Worm (Caenorhabditis elegans) whole organism, L4/young adult: ENCODE measurements around the gene cct-6.

ENCODE experiments used
- dao-5 ChIP-seq: sonication (generic microtip); optimal IDR thresholded peaks from 2 replicates; lab custom pipeline; 2016; ENCODE audit warnings: missing genotype, missing genetic modification characterization, moderate library complexity, missing compliant biosample characterization
- him-1 ChIP-seq: sonication (generic microtip); optimal IDR thresholded peaks from 2 replicates; lab custom pipeline; 2016; ENCODE audit warnings: missing genotype, missing genetic modification reagents, missing genetic modification characterization, missing compliant biosample characterization

ce11 chrIII:5874263-5874662, 18.8 kb upstream of the cct-6 start:
- TF ChIP-seq dao-5 (tag; lab: Kevin White, UChicago) (no peak), him-1 (tag; lab: Kevin White, UChicago) (no peak)
